Worm (Caenorhabditis elegans) whole organism, young adult: ENCODE measurements around the gene Y58A7A.2.

Experiments
- Y79H2A.3 ChIP-seq: fragments of 200-800 bp; sonication (Bioruptor generic); conservative IDR thresholded peaks from 2 replicates; pipeline ENCODE4 v1.3.6; 2022; ENCODE audit warnings: missing genetic modification reagents, missing genetic modification characterization, missing compliant biosample characterization
- athp-1 ChIP-seq: sonication (generic microtip); optimal IDR thresholded peaks from 2 replicates; lab custom pipeline; 2017; ENCODE audit warnings: mild to moderate bottlenecking, missing genetic modification characterization, missing compliant biosample characterization
- hsf-1 ChIP-seq: fragments of 200-800 bp; sonication (Bioruptor generic); IDR thresholded peaks from 2 replicates; pipeline ENCODE4 v1.3.6; 2022; ENCODE audit warnings: missing genetic modification reagents, missing genetic modification characterization, missing compliant biosample characterization
- let-526 ChIP-seq: fragments of 200-800 bp; sonication (Bioruptor generic); IDR thresholded peaks from 2 replicates; pipeline ENCODE4 v1.3.6; 2022; ENCODE audit warnings: missing genetic modification reagents, missing genetic modification characterization, missing compliant biosample characterization
- madf-6 ChIP-seq: fragments of 200-800 bp; sonication (Bioruptor generic); IDR thresholded peaks from 2 replicates; pipeline ENCODE4 v1.3.6; 2022; ENCODE audit warnings: missing genetic modification reagents, missing genetic modification characterization, missing compliant biosample characterization
- nfyb-1 ChIP-seq: fragments of 200-800 bp; sonication (Bioruptor generic); IDR thresholded peaks from 2 replicates; pipeline ENCODE4 v1.3.6; 2022; ENCODE audit warnings: missing genetic modification reagents, missing genetic modification characterization, missing compliant biosample characterization
- snpc-4 ChIP-seq, 5 experiments: fragments of 150-350 bp in 1 of 5; sonication (generic microtip) in 4 of 5; optimal IDR thresholded peaks; 2 replicates each; lab custom pipeline; 2014 to 2018; ENCODE audit warnings: missing genetic modification characterization in 5 of 5, missing biosample characterization in 3 of 5, antibody characterized with exemption in 2 of 5, mild to moderate bottlenecking in 2 of 5, missing compliant biosample characterization in 2 of 5, missing genotype in 2 of 5, moderate library complexity in 2 of 5, missing genetic modification reagents in 1 of 5
- tbp1 ChIP-seq: fragments of 200-800 bp; sonication (Bioruptor generic); optimal IDR thresholded peaks from 2 replicates; lab custom pipeline; 2018; ENCODE audit warnings: mild to moderate bottlenecking, missing genetic modification characterization, missing compliant biosample characterization
- unc-130 ChIP-seq: sonication (generic microtip); optimal IDR thresholded peaks from 2 replicates; lab custom pipeline; 2016; ENCODE audit warnings: missing genetic modification reagents, missing genetic modification characterization, missing compliant biosample characterization
- unc-62 ChIP-seq: fragments of 150-350 bp; optimal IDR thresholded peaks from 2 replicates; lab custom pipeline; 2014; ENCODE audit warnings: missing biosample characterization, missing genetic modification reagents, missing genetic modification characterization
- ztf-6 ChIP-seq: fragments of 200-800 bp; sonication (Bioruptor generic); IDR thresholded peaks from 2 replicates; pipeline ENCODE4 v1.3.6; 2022; ENCODE audit warnings: missing genetic modification reagents, missing genetic modification characterization, missing compliant biosample characterization

- no peak for TF ChIP-seq snpc-4 (GFP tag; optimal IDR thresholded peaks at IDR 0.05; lab: Kevin White, UChicago)
- no peak for TF ChIP-seq snpc-4 (tag; optimal IDR thresholded peaks at IDR 0.05; lab: Kevin White, UChicago)
- TF ChIP-seq let-526 (GFP tag; lab: Robert Waterston, UW) = no peak
- no peak for TF ChIP-seq nfyb-1
- TF ChIP-seq Y79H2A.3 (GFP tag; lab: Robert Waterston, UW) = no peak
- no peak for TF ChIP-seq hsf-1 (GFP tag; lab: Robert Waterston, UW)
- TF ChIP-seq unc-62 = no peak
- TF ChIP-seq tbp1 = no peak
- no peak for TF ChIP-seq unc-130 (GFP tag; lab: Kevin White, UChicago)
- no peak for TF ChIP-seq ztf-6
- TF ChIP-seq athp-1 (tag; lab: Kevin White, UChicago) = no peak
- TF ChIP-seq madf-6 (GFP tag; lab: Robert Waterston, UW) = no peak
Observed at ce11 chrV:5080853-5081338, 8.9 kb upstream of the Y58A7A.2 start, which contains the start of gene Y58A7A.3.
